Worm (Caenorhabditis elegans) whole organism, L2 larva: ENCODE measurements around the gene M110.8.

ENCODE experiments used
- egl-27 ChIP-seq: sonication (generic microtip); optimal IDR thresholded peaks from 3 replicates; lab custom pipeline; 2017; ENCODE audit warnings: missing biosample characterization, missing genetic modification reagents, missing genetic modification characterization
- lin-39 ChIP-seq: fragments of 150-350 bp; optimal IDR thresholded peaks from 2 replicates; lab custom pipeline; 2014; ENCODE audit warnings: missing biosample characterization, missing genetic modification reagents, missing genetic modification characterization
- skn-1 ChIP-seq: sonication (generic microtip); optimal IDR thresholded peaks from 2 replicates; lab custom pipeline; 2017; ENCODE audit warnings: missing biosample characterization, missing genetic modification characterization
- sma-3 ChIP-seq: sonication (generic microtip); optimal IDR thresholded peaks from 2 replicates; lab custom pipeline; 2016; ENCODE audit warnings: missing genetic modification reagents, missing genetic modification characterization, missing compliant biosample characterization
- unc-62 ChIP-seq: fragments of 150-350 bp; optimal IDR thresholded peaks from 2 replicates; lab custom pipeline; 2014; ENCODE audit warnings: missing biosample characterization, missing genetic modification reagents, missing genetic modification characterization

ce11 chrII:8180281-8180680, 29.1 kb downstream of the M110.8 start, which contains the start of gene T05C12.4:
- TF ChIP-seq sma-3 (GFP tag; lab: Kevin White, UChicago): no peak
- no peak for TF ChIP-seq lin-39 (tag; lab: Kevin White, UChicago)
- TF ChIP-seq skn-1: no peak
- no peak for TF ChIP-seq unc-62 (GFP tag; lab: Kevin White, UChicago)
- TF ChIP-seq egl-27 (tag; lab: Kevin White, UChicago): no peak
